Worm (Caenorhabditis elegans) whole organism, midembryonic: ENCODE measurements around the gene C17H12.12.

ENCODE experiments used
- T22C8.4 ChIP-seq: fragments of 200-800 bp; sonication (Bioruptor generic); IDR thresholded peaks from 2 replicates; pipeline ENCODE4 v1.3.6; 2022; ENCODE audit warnings: missing genetic modification characterization, missing compliant biosample characterization
- cog-1 ChIP-seq: sonication (generic microtip); optimal IDR thresholded peaks from 2 replicates; lab custom pipeline; 2016; ENCODE audit warnings: missing genetic modification characterization, missing compliant biosample characterization
- flt-1 ChIP-seq: fragments of 200-800 bp; sonication (Bioruptor generic); IDR thresholded peaks from 2 replicates; pipeline ENCODE4 v1.3.6; 2022; ENCODE audit warnings: missing genetic modification characterization, missing compliant biosample characterization
- klf-2 ChIP-seq: fragments of 200-800 bp; sonication (Bioruptor generic); conservative IDR thresholded peaks from 2 replicates; pipeline ENCODE4 v1.3.6; 2022; ENCODE audit warnings: missing genetic modification reagents, missing genetic modification characterization, missing compliant biosample characterization
- med-1 ChIP-seq: sonication (generic microtip); optimal IDR thresholded peaks from 2 replicates; lab custom pipeline; 2017; ENCODE audit warnings: missing genetic modification characterization, mild to moderate bottlenecking, missing compliant biosample characterization, antibody characterized with exemption, missing genetic modification reagents; ENCODE audit not compliant: insufficient read depth
- ref-1 ChIP-seq: fragments of 200-800 bp; sonication (Bioruptor generic); conservative IDR thresholded peaks from 2 replicates; pipeline ENCODE4 v1.3.6; 2022; ENCODE audit warnings: missing genetic modification reagents, missing genetic modification characterization, missing compliant biosample characterization
- tab-1 ChIP-seq: fragments of 200-800 bp; sonication (Bioruptor generic); IDR thresholded peaks from 2 replicates; pipeline ENCODE4 v1.3.6; 2022; ENCODE audit warnings: missing genetic modification characterization, missing compliant biosample characterization
- ztf-23 ChIP-seq: fragments of 200-800 bp; sonication (Bioruptor generic); IDR thresholded peaks from 2 replicates; pipeline ENCODE4 v1.3.6; 2022; ENCODE audit warnings: missing genetic modification reagents, missing genetic modification characterization, missing compliant biosample characterization
- ztf-29 ChIP-seq: fragments of 200-800 bp; sonication (Bioruptor generic); IDR thresholded peaks from 2 replicates; pipeline ENCODE4 v1.3.6; 2022; ENCODE audit warnings: missing genetic modification reagents, missing genetic modification characterization, missing compliant biosample characterization

Gene C17H12.12

DNA sequence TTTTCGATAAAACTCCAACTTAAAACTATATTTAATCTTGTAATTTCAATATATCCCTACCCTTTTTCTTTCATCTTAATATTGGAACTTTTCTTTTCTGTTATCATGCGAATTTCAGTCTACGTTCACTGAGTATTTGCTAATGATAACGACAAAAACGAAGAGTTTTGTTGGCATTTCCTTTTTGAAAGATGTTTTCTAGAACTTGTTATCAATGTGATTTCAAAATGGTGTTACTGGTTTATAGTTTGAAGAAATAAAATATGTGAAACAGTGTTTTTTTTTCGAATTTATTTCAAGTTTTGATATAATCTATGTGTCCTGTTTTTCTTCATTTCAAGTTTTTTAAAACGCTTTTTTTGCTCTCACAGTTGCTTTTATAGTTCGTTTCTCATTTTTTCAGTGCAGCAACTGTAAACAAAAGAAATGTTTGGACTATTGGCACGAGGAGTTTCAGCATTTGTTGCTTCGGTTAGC is 25.3 kb upstream of the C17H12.12 start, which contains the start of gene anat-1:
Gene anat-1 (plus strand): TSS at position 427 of the 477 bp plus-strand sequence.
- TF ChIP-seq flt-1 (GFP tag; lab: Robert Waterston, UW) (no peak), ztf-29 (GFP tag; lab: Robert Waterston, UW) (no peak), klf-2 (GFP tag; lab: Robert Waterston, UW) (no peak)

DNA sequence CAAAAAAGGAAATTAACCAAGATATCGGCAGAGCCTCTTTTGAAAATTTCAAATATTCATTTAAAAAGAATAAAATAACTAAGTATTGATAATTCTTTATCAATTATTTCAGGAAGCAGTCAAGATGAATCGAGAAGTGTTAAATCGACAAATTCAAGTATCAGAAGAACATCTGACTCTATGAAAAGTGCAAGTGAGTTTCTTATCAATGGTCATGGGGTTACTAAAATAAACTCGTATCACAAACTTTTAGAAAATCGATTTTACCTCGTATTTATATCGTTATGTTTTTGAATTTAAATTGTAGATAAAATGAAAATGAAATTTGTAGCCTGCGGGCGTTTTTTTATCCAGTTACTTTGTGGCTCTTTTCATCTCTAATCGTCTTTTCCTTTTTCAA is 24.2 kb upstream of the C17H12.12 start:
- no peak for TF ChIP-seq cog-1 (tag; lab: Kevin White, UChicago)
- no peak for TF ChIP-seq klf-2 (GFP tag; lab: Robert Waterston, UW)
- no peak for TF ChIP-seq ztf-23
- TF ChIP-seq med-1 (GFP tag; lab: Kevin White, UChicago) = no peak
- TF ChIP-seq T22C8.4 = no peak

DNA sequence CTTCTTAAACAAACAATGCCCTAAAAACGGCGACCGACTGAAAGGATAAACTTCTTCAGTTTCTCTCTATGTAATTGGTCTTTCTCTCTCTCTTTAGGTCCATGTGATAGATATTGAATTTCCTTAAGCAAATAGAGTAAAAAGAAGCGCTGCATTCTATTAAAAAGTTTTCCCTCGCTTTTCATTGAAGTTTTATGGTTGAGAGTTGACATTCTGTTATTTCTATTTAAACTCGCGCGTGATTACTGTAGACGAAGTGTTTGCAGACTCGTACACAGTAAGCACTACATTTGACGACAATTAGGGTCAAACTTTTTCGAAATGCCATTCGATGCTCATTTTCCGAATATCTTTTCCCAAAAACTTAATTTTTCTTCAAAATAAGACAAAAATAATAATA is 18.6 kb upstream of the C17H12.12 start:
- TF ChIP-seq ref-1 (GFP tag; lab: Robert Waterston, UW) = no peak
- TF ChIP-seq tab-1 (GFP tag; lab: Robert Waterston, UW) = no peak
- TF ChIP-seq ztf-29 (GFP tag; lab: Robert Waterston, UW) = no peak
- TF ChIP-seq med-1 (GFP tag; lab: Kevin White, UChicago) = no peak
- TF ChIP-seq T22C8.4 = no peak
- no peak for TF ChIP-seq cog-1 (tag; lab: Kevin White, UChicago)
- TF ChIP-seq ztf-23 = no peak
- TF ChIP-seq flt-1 (GFP tag; lab: Robert Waterston, UW) = no peak
- no peak for TF ChIP-seq klf-2 (GFP tag; lab: Robert Waterston, UW)

ce11 chrIV:6785151-6785550 is 10.6 kb upstream of the C17H12.12 start, which contains the start of gene dyci-1:
TSS of gene dyci-1 (minus strand) at chrIV:6785272.
- TF ChIP-seq flt-1 (GFP tag; lab: Robert Waterston, UW) (no peak), T22C8.4 (no peak), tab-1 (GFP tag; lab: Robert Waterston, UW) (no peak), med-1 (GFP tag; lab: Kevin White, UChicago) (no peak), ztf-29 (GFP tag; lab: Robert Waterston, UW) (no peak), ztf-23 (no peak), klf-2 (GFP tag; lab: Robert Waterston, UW) (no peak), ref-1 (GFP tag; lab: Robert Waterston, UW) (no peak), cog-1 (tag; lab: Kevin White, UChicago) (no peak)

- TF ChIP-seq ztf-23 (no peak), flt-1 (GFP tag; lab: Robert Waterston, UW) (no peak), ztf-29 (GFP tag; lab: Robert Waterston, UW) (no peak), tab-1 (GFP tag; lab: Robert Waterston, UW) (no peak), klf-2 (GFP tag; lab: Robert Waterston, UW) (no peak), cog-1 (tag; lab: Kevin White, UChicago) (no peak), ref-1 (GFP tag; lab: Robert Waterston, UW) (no peak), med-1 (GFP tag; lab: Kevin White, UChicago) (no peak), T22C8.4 (no peak)
These were observed 9.9 kb upstream of the C17H12.12 start for ce11 chrIV:6785873-6786272.

DNA sequence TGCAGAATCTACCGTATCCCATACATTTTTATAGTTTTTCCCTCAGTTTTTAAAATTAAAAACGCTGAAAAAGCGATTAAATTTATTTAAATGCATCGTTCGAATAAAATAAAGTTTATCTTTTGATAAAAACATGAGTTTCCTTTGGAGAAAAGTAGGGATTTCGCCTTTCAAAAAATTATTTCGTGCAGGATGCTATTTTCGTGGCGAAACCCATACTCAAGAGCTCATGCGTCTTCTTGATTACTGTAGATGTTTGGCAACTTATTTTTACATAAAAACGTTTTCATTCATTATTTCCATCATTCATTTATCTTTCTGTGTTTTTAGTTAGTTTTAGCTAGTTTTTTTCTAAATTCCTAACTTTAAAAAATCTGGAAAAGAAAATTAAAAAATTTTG is 5.8 kb upstream of the C17H12.12 start:
- TF ChIP-seq ref-1 (GFP tag; lab: Robert Waterston, UW) (no peak), klf-2 (GFP tag; lab: Robert Waterston, UW) (no peak), cog-1 (tag; lab: Kevin White, UChicago) (no peak), flt-1 (GFP tag; lab: Robert Waterston, UW) (no peak), T22C8.4 (no peak), med-1 (GFP tag; lab: Kevin White, UChicago) (no peak), ztf-23 (no peak), ztf-29 (GFP tag; lab: Robert Waterston, UW) (no peak), tab-1 (GFP tag; lab: Robert Waterston, UW) (no peak)

ce11 chrIV:6790438-6791124 is 5.1 kb upstream of the C17H12.12 start, which contains the start of the genes C17H12.2 and vha-8:
TSS of gene C17H12.2 (minus strand) at chrIV:6790488.
TSS of gene vha-8 (plus strand) at chrIV:6791074.
- TF ChIP-seq klf-2 (GFP tag; lab: Robert Waterston, UW) = no peak
- no peak for TF ChIP-seq ztf-29 (GFP tag; lab: Robert Waterston, UW)
- no peak for TF ChIP-seq ref-1 (GFP tag; lab: Robert Waterston, UW)
- TF ChIP-seq cog-1 (tag; lab: Kevin White, UChicago) = peak; percentile 84
- TF ChIP-seq tab-1 (GFP tag; lab: Robert Waterston, UW) = no peak

- no peak for TF ChIP-seq ref-1 (GFP tag; lab: Robert Waterston, UW)
- no peak for TF ChIP-seq cog-1 (tag; lab: Kevin White, UChicago)
- no peak for TF ChIP-seq T22C8.4
- TF ChIP-seq ztf-29 (GFP tag; lab: Robert Waterston, UW) = no peak
- no peak for TF ChIP-seq ztf-23
- TF ChIP-seq med-1 (GFP tag; lab: Kevin White, UChicago) = no peak
- no peak for TF ChIP-seq tab-1 (GFP tag; lab: Robert Waterston, UW)
- TF ChIP-seq klf-2 (GFP tag; lab: Robert Waterston, UW) = no peak
- TF ChIP-seq flt-1 (GFP tag; lab: Robert Waterston, UW) = no peak
These were observed 3.1 kb upstream of the C17H12.12 start for ce11 chrIV:6792380-6793309.
